Fruit fly (Drosophila melanogaster): ENCODE data around the gene CG7730.

Gene CG7730

dm6 chr3L:16989169-16989568, 38.1 kb upstream of the CG7730 start (continued):
- TF ChIP-seq lilli (GFP tag; optimal IDR thresholded peaks at IDR 0.05) = peak; percentile 25
- TF ChIP-seq kah (GFP tag; optimal IDR thresholded peaks at IDR 0.05) = no peak
- no peak for TF ChIP-seq CG8944 (GFP tag; optimal IDR thresholded peaks at IDR 0.05)
- no peak for TF ChIP-seq Mes4 (GFP tag; optimal IDR thresholded peaks at IDR 0.05)
- TF ChIP-seq MBD-R2 (GFP tag; IDR thresholded peaks at IDR 0.05) = no peak; the same call in 1 of the 2 replicates
- no peak for TF ChIP-seq Ets65A (GFP tag)
- no peak for TF ChIP-seq CG1647 (GFP tag; optimal IDR thresholded peaks at IDR 0.05)
- TF ChIP-seq CG2120 (GFP tag; optimal IDR thresholded peaks at IDR 0.05) = peak; percentile 51
- TF ChIP-seq kni (GFP tag; optimal IDR thresholded peaks at IDR 0.05) = no peak
- TF ChIP-seq CG2678 (tag; optimal IDR thresholded peaks at IDR 0.05) = peak; percentile 56
- peak; percentile 52 for TF ChIP-seq PHDP (tag; optimal IDR thresholded peaks at IDR 0.05)
- TF ChIP-seq vnd (GFP tag; IDR thresholded peaks at IDR 0.05; ENCODE audit: partially characterized antibody) = no peak
- TF ChIP-seq CG31441 (GFP tag; IDR thresholded peaks at IDR 0.05) = no peak
- no peak for TF ChIP-seq phol (tag; optimal IDR thresholded peaks at IDR 0.05)
- TF ChIP-seq E2f2 (GFP tag; IDR thresholded peaks at IDR 0.05) = peak; percentile 32; the same call in 1 of the 2 replicates
- TF ChIP-seq dmrt11E (tag; optimal IDR thresholded peaks at IDR 0.05) = peak; percentile 20
- TF ChIP-seq nau (GFP tag; optimal IDR thresholded peaks at IDR 0.05) = no peak
- TF ChIP-seq HHEX (GFP tag; optimal IDR thresholded peaks at IDR 0.05) = peak; percentile 39
- TF ChIP-seq NfI (GFP tag; optimal IDR thresholded peaks at IDR 0.05) = peak; percentile 40
- peak; percentile 66 for TF ChIP-seq grau (tag; optimal IDR thresholded peaks at IDR 0.05)
- TF ChIP-seq row (GFP tag; IDR thresholded peaks at IDR 0.05) = peak; percentile 70
- no peak for TF ChIP-seq CG8089 (GFP tag; optimal IDR thresholded peaks at IDR 0.05)
- TF ChIP-seq wor (GFP tag; IDR thresholded peaks at IDR 0.05) = 0 out of 2 replicates have a peak, but pooled peaks have one; percentile 18
- no peak for TF ChIP-seq al (GFP tag; IDR thresholded peaks at IDR 0.05)
- TF ChIP-seq CG32772 (GFP tag; IDR thresholded peaks at IDR 0.05) = no peak
- TF ChIP-seq Asciz (GFP tag; optimal IDR thresholded peaks at IDR 0.05) = no peak
- TF ChIP-seq prd (optimal IDR thresholded peaks at IDR 0.05) = no peak
- no peak; the same call in 2 of the 3 replicates for TF ChIP-seq prd (GFP tag; IDR thresholded peaks at IDR 0.05)
- TF ChIP-seq CG6813 (GFP tag; optimal IDR thresholded peaks at IDR 0.05) = no peak
- TF ChIP-seq CG1024 (GFP tag; IDR thresholded peaks at IDR 0.05) = no peak
- no peak for TF ChIP-seq CG30020 (tag; optimal IDR thresholded peaks at IDR 0.05)
- no peak for TF ChIP-seq Aef1 (GFP tag; IDR thresholded peaks at IDR 0.05)
- no peak for TF ChIP-seq Elba2 (GFP tag; optimal IDR thresholded peaks at IDR 0.05)
- TF ChIP-seq CG2875 (GFP tag; optimal IDR thresholded peaks at IDR 0.05) = no peak
- TF ChIP-seq jing (GFP tag; optimal IDR thresholded peaks at IDR 0.05) = no peak
- peak; percentile 31 for TF ChIP-seq CG17829 (tag; optimal IDR thresholded peaks at IDR 0.05)
- TF ChIP-seq bsh (GFP tag; optimal IDR thresholded peaks at IDR 0.05) = peak; percentile 37 to 53
- TF ChIP-seq CG18599 (GFP tag; optimal IDR thresholded peaks at IDR 0.05) = peak; percentile 19
- TF ChIP-seq HmgZ (tag; optimal IDR thresholded peaks at IDR 0.05) = peak; percentile 8
- no peak for TF ChIP-seq HLH4C (GFP tag; IDR thresholded peaks at IDR 0.05; ENCODE audit: partially characterized antibody)
- TF ChIP-seq CG13624 (GFP tag; optimal IDR thresholded peaks at IDR 0.05) = no peak
- peak; percentile 3 for TF ChIP-seq Fer3 (tag; optimal IDR thresholded peaks at IDR 0.05)
- TF ChIP-seq Med (GFP tag) = peak; percentile 43
- no peak for TF ChIP-seq CG18262 (tag; optimal IDR thresholded peaks at IDR 0.05)
- peak; percentile 19 for TF ChIP-seq Abd-B (GFP tag; optimal IDR thresholded peaks at IDR 0.05)
- peak; percentile 25 for TF ChIP-seq CG13296 (GFP tag; optimal IDR thresholded peaks at IDR 0.05)
- 0 out of 2 replicates have a peak, but pooled peaks have one; percentile 18 for TF ChIP-seq ttk (GFP tag; IDR thresholded peaks at IDR 0.05)
- no peak for TF ChIP-seq chm (GFP tag; IDR thresholded peaks at IDR 0.05)
- peak; percentile 33; the same call in 1 of the 2 replicates for TF ChIP-seq Atf6 (GFP tag; IDR thresholded peaks at IDR 0.05)
- no peak for TF ChIP-seq Nf-YA (GFP tag; IDR thresholded peaks at IDR 0.05)
- no peak for TF ChIP-seq Dfd (GFP tag; optimal IDR thresholded peaks at IDR 0.05)
